Worm (Caenorhabditis elegans) whole organism, mixed stage, embryonic: ENCODE measurements around the gene cfz-2.

Source experiments
- blmp-1 ChIP-seq: fragments of 150-350 bp; optimal IDR thresholded peaks from 2 replicates; lab custom pipeline; 2014; ENCODE audit warnings: missing biosample characterization, missing genetic modification characterization
- ceh-39 ChIP-seq: fragments of 150-350 bp; optimal IDR thresholded peaks from 2 replicates; lab custom pipeline; 2014; ENCODE audit warnings: missing biosample characterization, missing genetic modification characterization
- nhr-28 ChIP-seq: fragments of 150-350 bp; optimal IDR thresholded peaks from 2 replicates; lab custom pipeline; 2014; ENCODE audit warnings: missing biosample characterization, missing genetic modification characterization
- pha-4 ChIP-seq: fragments of 150-350 bp; optimal IDR thresholded peaks from 2 replicates; lab custom pipeline; 2018; ENCODE audit warnings: missing biosample characterization, missing genetic modification reagents, missing genetic modification characterization
- sem-2 ChIP-seq: fragments of 200-800 bp; sonication (Bioruptor generic); optimal IDR thresholded peaks from 2 replicates; lab custom pipeline; 2018; ENCODE audit warnings: mild to moderate bottlenecking, missing genetic modification characterization, missing compliant biosample characterization
- snpc-4 ChIP-seq: fragments of 150-350 bp; optimal IDR thresholded peaks from 2 replicates; lab custom pipeline; 2014; ENCODE audit warnings: missing biosample characterization, missing genetic modification characterization
- unc-62 ChIP-seq: fragments of 150-350 bp; optimal IDR thresholded peaks from 2 replicates; lab custom pipeline; 2014; ENCODE audit warnings: missing biosample characterization, missing genetic modification reagents, missing genetic modification characterization
- ztf-11 ChIP-seq: fragments of 150-350 bp; optimal IDR thresholded peaks from 2 replicates; lab custom pipeline; 2014; ENCODE audit warnings: missing biosample characterization, missing genetic modification characterization

- TF ChIP-seq sem-2 (GFP tag; lab: Kevin White, UChicago) = no peak
- no peak for TF ChIP-seq snpc-4 (tag; lab: Kevin White, UChicago)
- TF ChIP-seq ztf-11 (tag; lab: Kevin White, UChicago) = no peak
- no peak for TF ChIP-seq pha-4 (tag; lab: Kevin White, UChicago)
- no peak for TF ChIP-seq blmp-1 (tag; lab: Kevin White, UChicago)
- no peak for TF ChIP-seq unc-62 (GFP tag; lab: Kevin White, UChicago)
- no peak for TF ChIP-seq ceh-39
- no peak for TF ChIP-seq nhr-28
Measured at ce11 chrV:3408602-3409001, 36.1 kb downstream of the cfz-2 start, which contains the start of gene T20D4.7.
